Fruit fly (Drosophila melanogaster) whole organism, embryonic: Measurements from ENCODE around the gene Cip4.
A peak's percentile ranks its signal among the peaks of the same experiment; 100 is the strongest.

Experiments
- Abd-B ChIP-seq: fragments of 200-800 bp; sonication (Bioruptor generic); optimal IDR thresholded peaks from 2 replicates; lab custom pipeline; 2018; ENCODE audit warnings: missing biosample characterization, mild to moderate bottlenecking, missing genetic modification characterization, moderate library complexity
- CG14667 ChIP-seq: fragments of 200-800 bp; sonication (Bioruptor generic); IDR thresholded peaks from 2 replicates; pipeline ENCODE4 v1.3.6; 2022; ENCODE audit warnings: missing biosample characterization, missing genetic modification characterization
- CG15073 ChIP-seq: fragments of 200-800 bp; sonication (Bioruptor generic); optimal IDR thresholded peaks from 2 replicates; lab custom pipeline; 2016; ENCODE audit warnings: missing biosample characterization, missing genetic modification characterization
- CG15269 ChIP-seq: fragments of 200-800 bp; sonication (Bioruptor generic); optimal IDR thresholded peaks from 2 replicates; lab custom pipeline; 2018; ENCODE audit warnings: missing biosample characterization, mild to moderate bottlenecking, missing genetic modification characterization, moderate library complexity
- CG15601 ChIP-seq: fragments of 200-800 bp; sonication (Bioruptor generic); optimal IDR thresholded peaks from 3 replicates; lab custom pipeline; 2019; ENCODE audit warnings: missing biosample characterization, mild to moderate bottlenecking, missing genetic modification characterization, moderate library complexity
- CG1603 ChIP-seq: fragments of 200-800 bp; sonication (Bioruptor generic); optimal IDR thresholded peaks from 2 replicates; lab custom pipeline; 2019; ENCODE audit warnings: missing biosample characterization, mild to moderate bottlenecking, missing genetic modification characterization, moderate library complexity
- CG1792 ChIP-seq: fragments of 200-800 bp; sonication (Bioruptor generic); optimal IDR thresholded peaks from 2 replicates; lab custom pipeline; 2016; ENCODE audit warnings: missing biosample characterization, missing genetic modification characterization
- CG2116 ChIP-seq: fragments of 200-800 bp; sonication (Bioruptor generic); optimal IDR thresholded peaks from 3 replicates; lab custom pipeline; 2018; ENCODE audit warnings: missing biosample characterization, mild to moderate bottlenecking, missing genetic modification characterization
- CG2120 ChIP-seq: fragments of 200-800 bp; sonication (Bioruptor generic); optimal IDR thresholded peaks from 3 replicates; lab custom pipeline; 2016; ENCODE audit warnings: missing biosample characterization, missing genetic modification characterization
- CG32772 ChIP-seq: fragments of 200-800 bp; sonication (Bioruptor generic); IDR thresholded peaks from 2 replicates; pipeline ENCODE4 v1.3.6; 2022; ENCODE audit warnings: missing biosample characterization, missing genetic modification characterization
- CG34224 ChIP-seq: fragments of 200-800 bp; sonication (Bioruptor generic); IDR thresholded peaks from 3 replicates; pipeline ENCODE4 v1.3.6; 2022; ENCODE audit warnings: missing biosample characterization, missing genetic modification characterization; ENCODE audit not compliant: partially characterized antibody
- CG3838 ChIP-seq: fragments of 200-800 bp; sonication (Bioruptor generic); optimal IDR thresholded peaks from 3 replicates; lab custom pipeline; 2016; ENCODE audit warnings: missing biosample characterization, missing genetic modification characterization
- CG5953 ChIP-seq: fragments of 200-800 bp; sonication (Bioruptor generic); IDR thresholded peaks from 2 replicates; pipeline ENCODE4 v1.3.6; 2022; ENCODE audit warnings: missing biosample characterization, missing genetic modification characterization
- CG7928 ChIP-seq: fragments of 200-800 bp; sonication (Bioruptor generic); optimal IDR thresholded peaks from 2 replicates; lab custom pipeline; 2017; ENCODE audit warnings: missing biosample characterization, mild to moderate bottlenecking, missing genetic modification characterization
- CG7963 ChIP-seq: fragments of 200-800 bp; sonication (Bioruptor generic); IDR thresholded peaks from 3 replicates; pipeline ENCODE4 v1.3.6; 2022; ENCODE audit warnings: missing biosample characterization, missing genetic modification characterization; ENCODE audit not compliant: partially characterized antibody
- CG8924 ChIP-seq: fragments of 200-800 bp; optimal IDR thresholded peaks from 3 replicates; lab custom pipeline; 2019; ENCODE audit warnings: missing biosample characterization, mild to moderate bottlenecking, missing genetic modification characterization, moderate library complexity
- Chrac-16 ChIP-seq: fragments of 200-800 bp; sonication (Bioruptor generic); optimal IDR thresholded peaks from 3 replicates; lab custom pipeline; 2016; ENCODE audit warnings: missing biosample characterization, missing genetic modification characterization
- D19B ChIP-seq: fragments of 200-800 bp; sonication (Bioruptor generic); optimal IDR thresholded peaks from 2 replicates; lab custom pipeline; 2017; ENCODE audit warnings: missing biosample characterization, mild to moderate bottlenecking, missing genetic modification characterization
- Dad ChIP-seq: fragments of 200-800 bp; sonication (Bioruptor generic); optimal IDR thresholded peaks from 3 replicates; lab custom pipeline; 2016; ENCODE audit warnings: missing biosample characterization, missing genetic modification characterization
- Dref ChIP-seq: fragments of 200-800 bp; sonication (Bioruptor generic); IDR thresholded peaks from 2 replicates; pipeline ENCODE4 v1.3.6; 2022; ENCODE audit warnings: missing biosample characterization, missing genetic modification characterization
- E2f2 ChIP-seq: fragments of 200-800 bp; sonication (Bioruptor generic); IDR thresholded peaks from 2 replicates; pipeline ENCODE4 v1.3.6; 2022; ENCODE audit warnings: missing biosample characterization, missing genetic modification characterization
- Eip74EF ChIP-seq, 2 experiments: fragments of 200-800 bp in 1 of 2; fragments of >200 bp in 1 of 2; sonication (Bioruptor generic) in 1 of 2; optimal IDR thresholded peaks; 2 replicates each; lab custom pipeline; 2017 to 2019; ENCODE audit warnings: missing biosample characterization in 2 of 2, missing genetic modification characterization in 2 of 2, mild to moderate bottlenecking in 1 of 2, moderate library complexity in 1 of 2
- Hand ChIP-seq: fragments of 200-800 bp; sonication (Bioruptor generic); optimal IDR thresholded peaks from 2 replicates; lab custom pipeline; 2017; ENCODE audit warnings: mild to moderate bottlenecking, missing biosample characterization, missing genetic modification reagents, missing genetic modification characterization
- Hr51 ChIP-seq, 2 experiments: fragments of 200-800 bp; sonication (Bioruptor generic); optimal IDR thresholded peaks; 2 replicates in 1 of 2; 3 replicates in 1 of 2; lab custom pipeline; 2016 to 2018; ENCODE audit warnings: missing biosample characterization in 2 of 2, missing genetic modification characterization in 2 of 2, mild to moderate bottlenecking in 1 of 2, moderate library complexity in 1 of 2
- Hsf ChIP-seq: fragments of 200-800 bp; sonication (Bioruptor generic); optimal IDR thresholded peaks from 3 replicates; lab custom pipeline; 2016; ENCODE audit warnings: missing biosample characterization, missing genetic modification characterization
- MBD-R2 ChIP-seq: fragments of 200-800 bp; sonication (Bioruptor generic); IDR thresholded peaks from 2 replicates; pipeline ENCODE4 v1.3.6; 2022; ENCODE audit warnings: missing biosample characterization, missing genetic modification characterization
- Meics ChIP-seq: fragments of 200-800 bp; sonication (Bioruptor generic); optimal IDR thresholded peaks from 2 replicates; lab custom pipeline; 2017; ENCODE audit warnings: missing biosample characterization, mild to moderate bottlenecking, missing genetic modification characterization
- Myb ChIP-seq: fragments of 200-800 bp; sonication (Bioruptor generic); optimal IDR thresholded peaks from 2 replicates; lab custom pipeline; 2016; ENCODE audit warnings: missing biosample characterization, missing genetic modification characterization
- NK7.1 ChIP-seq: fragments of 200-800 bp; sonication (Bioruptor generic); optimal IDR thresholded peaks from 3 replicates; lab custom pipeline; 2016; ENCODE audit warnings: missing biosample characterization, missing genetic modification characterization
- Pdp1 ChIP-seq, 2 experiments: fragments of 200-800 bp; sonication (Bioruptor generic); optimal IDR thresholded peaks; 3 replicates each; lab custom pipeline; 2016; ENCODE audit warnings: missing biosample characterization in 2 of 2, missing genetic modification characterization in 2 of 2, mild to moderate bottlenecking in 1 of 2, moderate library complexity in 1 of 2
- ato ChIP-seq: fragments of 200-800 bp; sonication (Bioruptor generic); IDR thresholded peaks from 2 replicates; pipeline ENCODE4 v1.3.6; 2022; ENCODE audit warnings: missing biosample characterization, missing genetic modification characterization; ENCODE audit not compliant: partially characterized antibody
- cato ChIP-seq: fragments of 200-800 bp; sonication (Bioruptor generic); optimal IDR thresholded peaks from 2 replicates; lab custom pipeline; 2016; ENCODE audit warnings: missing biosample characterization, missing genetic modification characterization, borderline replicate concordance
- exex ChIP-seq: fragments of 200-800 bp; sonication (Bioruptor generic); optimal IDR thresholded peaks from 4 replicates; lab custom pipeline; 2018; ENCODE audit warnings: missing biosample characterization, mild to moderate bottlenecking, missing genetic modification characterization, moderate library complexity
- fd3F ChIP-seq: fragments of 200-800 bp; sonication (Bioruptor generic); optimal IDR thresholded peaks from 2 replicates; lab custom pipeline; 2018; ENCODE audit warnings: missing biosample characterization, mild to moderate bottlenecking, missing genetic modification characterization, moderate library complexity
- fru ChIP-seq: fragments of >200 bp; optimal IDR thresholded peaks from 2 replicates; lab custom pipeline; 2017
- gem ChIP-seq: fragments of 200-800 bp; sonication (Bioruptor generic); optimal IDR thresholded peaks from 2 replicates; lab custom pipeline; 2019; ENCODE audit warnings: missing biosample characterization, mild to moderate bottlenecking, missing genetic modification characterization, moderate library complexity
- grn ChIP-seq: fragments of 200-800 bp; sonication (Bioruptor generic); optimal IDR thresholded peaks from 3 replicates; lab custom pipeline; 2017; ENCODE audit warnings: missing biosample characterization, missing genetic modification characterization
- gt ChIP-seq: fragments of 200-800 bp; sonication (Bioruptor generic); IDR thresholded peaks from 2 replicates; pipeline ENCODE4 v1.3.6; 2022; ENCODE audit warnings: missing biosample characterization, missing genetic modification characterization
- hth ChIP-seq: fragments of >200 bp; optimal IDR thresholded peaks from 2 replicates; lab custom pipeline; 2017; ENCODE audit warnings: inconsistent platforms
- jumu ChIP-seq: fragments of 200-800 bp; sonication (Bioruptor generic); optimal IDR thresholded peaks from 3 replicates; lab custom pipeline; 2016; ENCODE audit warnings: missing biosample characterization, missing genetic modification characterization
- kni ChIP-seq: fragments of 200-800 bp; sonication (Bioruptor generic); optimal IDR thresholded peaks from 3 replicates; lab custom pipeline; 2017; ENCODE audit warnings: mild to moderate bottlenecking, missing biosample characterization, missing genetic modification reagents, missing genetic modification characterization
- nerfin-1 ChIP-seq: fragments of 200-800 bp; sonication (Bioruptor generic); optimal IDR thresholded peaks from 3 replicates; lab custom pipeline; 2019; ENCODE audit warnings: missing biosample characterization, mild to moderate bottlenecking, missing genetic modification characterization, moderate library complexity
- nerfin-2 ChIP-seq: fragments of 200-800 bp; sonication (Bioruptor generic); IDR thresholded peaks from 2 replicates; pipeline ENCODE4 v1.3.6; 2022; ENCODE audit warnings: missing biosample characterization, missing genetic modification characterization; ENCODE audit not compliant: partially characterized antibody
- psq ChIP-seq: fragments of 200-800 bp; sonication (Bioruptor generic); optimal IDR thresholded peaks from 2 replicates; lab custom pipeline; 2017; ENCODE audit warnings: missing biosample characterization, missing genetic modification characterization
- pzg ChIP-seq: fragments of 200-800 bp; sonication (Bioruptor generic); optimal IDR thresholded peaks from 3 replicates; lab custom pipeline; 2018; ENCODE audit warnings: missing biosample characterization, mild to moderate bottlenecking, missing genetic modification characterization, moderate library complexity
- sens-2 ChIP-seq: fragments of 200-800 bp; sonication (Bioruptor generic); IDR thresholded peaks from 2 replicates; pipeline ENCODE4 v1.3.6; 2022; ENCODE audit warnings: missing biosample characterization, missing genetic modification characterization
- stwl ChIP-seq: fragments of 200-800 bp; sonication (Bioruptor generic); optimal IDR thresholded peaks from 3 replicates; lab custom pipeline; 2018; ENCODE audit warnings: missing biosample characterization, mild to moderate bottlenecking, missing genetic modification characterization, moderate library complexity
- tio ChIP-seq: fragments of 200-800 bp; sonication (Bioruptor generic); optimal IDR thresholded peaks from 2 replicates; lab custom pipeline; 2017; ENCODE audit warnings: missing biosample characterization, missing genetic modification characterization, inconsistent platforms
- unc-4 ChIP-seq: fragments of 200-800 bp; sonication (Bioruptor generic); IDR thresholded peaks from 2 replicates; pipeline ENCODE4 v1.3.6; 2022; ENCODE audit warnings: missing biosample characterization, missing genetic modification characterization; ENCODE audit not compliant: partially characterized antibody
- wdn ChIP-seq: fragments of 200-800 bp; sonication (Bioruptor generic); IDR thresholded peaks from 2 replicates; pipeline ENCODE4 v1.3.6; 2022; ENCODE audit warnings: missing biosample characterization, missing genetic modification characterization

Gene Cip4

DNA sequence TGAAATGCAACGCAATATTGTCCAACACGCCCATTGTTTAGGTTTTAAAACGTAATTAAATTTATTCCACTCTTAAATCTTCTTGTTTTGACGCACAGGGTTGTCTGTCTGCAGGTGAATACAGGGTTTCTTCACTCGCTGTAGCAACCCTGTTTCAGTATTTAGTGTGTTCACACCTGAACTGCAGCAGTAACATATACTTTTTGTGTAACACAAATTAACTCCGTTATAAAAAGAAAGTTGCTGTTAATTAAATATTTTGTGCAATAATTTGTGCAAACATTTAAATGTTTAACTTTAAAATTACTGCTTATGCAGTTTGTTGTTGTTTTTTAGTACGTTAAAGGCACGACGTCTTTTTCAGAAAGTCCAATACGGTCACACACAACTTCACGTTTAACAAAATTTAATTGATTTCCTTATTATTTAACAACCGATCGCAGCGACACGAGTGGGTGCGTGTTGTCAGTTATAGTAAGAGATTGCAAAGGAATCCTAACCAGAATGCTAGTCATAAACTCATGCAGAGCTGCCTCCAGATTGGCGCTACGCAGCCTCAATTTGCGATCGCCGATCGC lies 71.7 kb downstream of the Cip4 start, which contains the start of the genes CG15012 and Fdx2 (continued):
- peak; percentile 91 for TF ChIP-seq pzg (GFP tag; lab: Kevin White, UChicago)
- TF ChIP-seq grn (GFP tag; lab: Kevin White, UChicago) = no peak
- TF ChIP-seq exex (tag; lab: Kevin White, UChicago) = peak; percentile 19
- TF ChIP-seq cato (GFP tag; lab: Kevin White, UChicago) = no peak
- TF ChIP-seq CG15073 (GFP tag; lab: Kevin White, UChicago) = no peak
- TF ChIP-seq CG15601 (tag; lab: Kevin White, UChicago) = peak; percentile 52
- TF ChIP-seq kni = no peak
- peak; percentile 34 for TF ChIP-seq Hsf (GFP tag; lab: Kevin White, UChicago)
- TF ChIP-seq CG32772 (GFP tag; lab: Robert Waterston, UW) = no peak
- peak; percentile 53; the same call in 1 of the 3 replicates for TF ChIP-seq CG34224 (GFP tag; lab: Robert Waterston, UW)
- TF ChIP-seq gt (GFP tag; lab: Robert Waterston, UW) = no peak
- peak; percentile 12 for TF ChIP-seq nerfin-1
- peak; percentile 1 for TF ChIP-seq Chrac-16 (GFP tag; lab: Kevin White, UChicago)
- peak; percentile 46 for TF ChIP-seq CG2120 (GFP tag; lab: Kevin White, UChicago)
- TF ChIP-seq gem (tag; lab: Kevin White, UChicago) = no peak
- peak in 1 of 2 experiments; percentile 3 for TF ChIP-seq Eip74EF (GFP tag; optimal IDR thresholded peaks at IDR 0.05; lab: Kevin White, UChicago)
- TF ChIP-seq hth (lab: Kevin White, UChicago) = no peak
- no peak for TF ChIP-seq wdn (GFP tag; lab: Robert Waterston, UW)
- peak; percentile 64 for TF ChIP-seq CG1603 (tag; lab: Kevin White, UChicago)
- no peak for TF ChIP-seq CG3838
- TF ChIP-seq ato (GFP tag; lab: Robert Waterston, UW) = no peak
- TF ChIP-seq psq (GFP tag; lab: Kevin White, UChicago) = no peak
- TF ChIP-seq Pdp1 (GFP tag; optimal IDR thresholded peaks at IDR 0.05; lab: Kevin White, UChicago) = peak in 1 of 2 experiments; percentile 82
- peak; percentile 22 for TF ChIP-seq Abd-B
- peak; percentile 97 for TF ChIP-seq stwl (tag; lab: Kevin White, UChicago)
- TF ChIP-seq fd3F (GFP tag; lab: Kevin White, UChicago) = no peak
- TF ChIP-seq unc-4 (GFP tag; lab: Robert Waterston, UW) = peak; percentile 29; the same call in 1 of the 2 replicates
- TF ChIP-seq CG14667 (GFP tag; lab: Robert Waterston, UW) = no peak
- no peak for TF ChIP-seq Meics
- TF ChIP-seq fru (lab: Kevin White, UChicago) = no peak
- TF ChIP-seq tio = no peak
- peak; percentile 67 for TF ChIP-seq CG8924 (tag; lab: Kevin White, UChicago)
- no peak for TF ChIP-seq CG15269 (tag; lab: Kevin White, UChicago)
- TF ChIP-seq Hr51 (GFP tag; optimal IDR thresholded peaks at IDR 0.05; lab: Kevin White, UChicago) = no peak
- TF ChIP-seq CG5953 (GFP tag; lab: Robert Waterston, UW) = no peak
- TF ChIP-seq CG7928 = peak; percentile 76
- TF ChIP-seq Hand = no peak
- no peak for TF ChIP-seq NK7.1
- no peak for TF ChIP-seq sens-2 (GFP tag; lab: Robert Waterston, UW)
- TF ChIP-seq D19B (GFP tag; lab: Kevin White, UChicago) = no peak
- TF ChIP-seq jumu (GFP tag; lab: Kevin White, UChicago) = peak; percentile 43
- TF ChIP-seq CG7963 = no peak
- peak; percentile 55 for TF ChIP-seq Myb (GFP tag; lab: Kevin White, UChicago)
- TF ChIP-seq nerfin-2 (GFP tag; lab: Robert Waterston, UW) = no peak
- TF ChIP-seq E2f2 (GFP tag; lab: Robert Waterston, UW) = peak; percentile 54
- TF ChIP-seq Dref = peak; percentile 33; the same call in 1 of the 2 replicates
- TF ChIP-seq MBD-R2 = peak; percentile 92
- TF ChIP-seq CG1792 (GFP tag; lab: Kevin White, UChicago) = no peak
- peak; percentile 97 for TF ChIP-seq CG2116
- peak; percentile 37 for TF ChIP-seq Dad (GFP tag; lab: Kevin White, UChicago)
